Worm (Caenorhabditis elegans) whole organism, young adult: ENCODE measurements around the gene F40G9.17.

Experiments used
- F49E8.2 ChIP-seq: sonication (generic microtip); optimal IDR thresholded peaks from 3 replicates; lab custom pipeline; 2017; ENCODE audit warnings: missing genetic modification characterization, mild to moderate bottlenecking, missing compliant biosample characterization, antibody characterized with exemption, moderate library complexity; ENCODE audit not compliant: insufficient read depth
- ceh-40 ChIP-seq: fragments of 200-800 bp; sonication (Bioruptor generic); IDR thresholded peaks from 2 replicates; pipeline ENCODE4 v1.3.6; 2022; ENCODE audit warnings: missing genetic modification characterization, missing compliant biosample characterization
- ceh-91 ChIP-seq: fragments of 200-800 bp; sonication (Bioruptor generic); IDR thresholded peaks from 2 replicates; pipeline ENCODE4 v1.3.6; 2022; ENCODE audit warnings: missing genetic modification reagents, missing genetic modification characterization, missing compliant biosample characterization
- let-526 ChIP-seq: fragments of 200-800 bp; sonication (Bioruptor generic); IDR thresholded peaks from 2 replicates; pipeline ENCODE4 v1.3.6; 2022; ENCODE audit warnings: missing genetic modification reagents, missing genetic modification characterization, missing compliant biosample characterization
- nhr-179 ChIP-seq: sonication (generic microtip); optimal IDR thresholded peaks from 2 replicates; lab custom pipeline; 2016; ENCODE audit warnings: mild to moderate bottlenecking, missing genetic modification characterization, missing compliant biosample characterization
- nhr-90 ChIP-seq: sonication (generic microtip); optimal IDR thresholded peaks from 2 replicates; lab custom pipeline; 2016; ENCODE audit warnings: missing genotype, mild to moderate bottlenecking, missing genetic modification characterization, missing compliant biosample characterization
- pha-4 ChIP-seq: fragments of 150-350 bp; sonication (generic microtip); optimal IDR thresholded peaks from 2 replicates; lab custom pipeline; 2014; ENCODE audit warnings: missing biosample characterization, missing genetic modification reagents, missing genetic modification characterization
- snpc-4 ChIP-seq, 5 experiments: fragments of 150-350 bp in 1 of 5; sonication (generic microtip) in 4 of 5; optimal IDR thresholded peaks; 2 replicates each; lab custom pipeline; 2014 to 2018; ENCODE audit warnings: missing genetic modification characterization in 5 of 5, missing biosample characterization in 3 of 5, antibody characterized with exemption in 2 of 5, mild to moderate bottlenecking in 2 of 5, missing compliant biosample characterization in 2 of 5, missing genotype in 2 of 5, moderate library complexity in 2 of 5, missing genetic modification reagents in 1 of 5
- unc-62 ChIP-seq: fragments of 150-350 bp; optimal IDR thresholded peaks from 2 replicates; lab custom pipeline; 2014; ENCODE audit warnings: missing biosample characterization, missing genetic modification reagents, missing genetic modification characterization
- xnd-1 ChIP-seq: sonication (generic microtip); optimal IDR thresholded peaks from 2 replicates; lab custom pipeline; 2016; ENCODE audit warnings: missing genotype, missing genetic modification reagents, missing genetic modification characterization, missing compliant biosample characterization

- TF ChIP-seq F49E8.2 (no peak), ceh-40 (GFP tag; lab: Robert Waterston, UW) (no peak), let-526 (GFP tag; lab: Robert Waterston, UW) (no peak), nhr-179 (no peak), nhr-90 (tag; lab: Kevin White, UChicago) (no peak), pha-4 (tag; lab: Kevin White, UChicago) (no peak), unc-62 (GFP tag; lab: Kevin White, UChicago) (no peak), snpc-4 (GFP tag; optimal IDR thresholded peaks at IDR 0.05; lab: Kevin White, UChicago) (no peak), snpc-4 (tag; optimal IDR thresholded peaks at IDR 0.05; lab: Kevin White, UChicago) (no peak), xnd-1 (tag; lab: Kevin White, UChicago) (no peak), ceh-91 (GFP tag; lab: Robert Waterston, UW) (no peak)
Measured at ce11 chrIII:173501-173900, 20.8 kb upstream of the F40G9.17 start, which contains the start of gene F40G9.19.
